Worm (Caenorhabditis elegans) whole organism, L1 larva: ENCODE results near the gene fbxb-107.

Experiments
- C04F5.9 ChIP-seq: sonication (generic microtip); optimal IDR thresholded peaks from 2 replicates; lab custom pipeline; 2016; ENCODE audit warnings: missing genetic modification characterization, missing compliant biosample characterization
- C16A3.4 ChIP-seq: fragments of 150-350 bp; optimal IDR thresholded peaks from 2 replicates; lab custom pipeline; 2014; ENCODE audit warnings: missing biosample characterization, missing genetic modification characterization
- C34B4.2 ChIP-seq: sonication (generic microtip); optimal IDR thresholded peaks from 2 replicates; lab custom pipeline; 2017; ENCODE audit warnings: mild to moderate bottlenecking, missing genetic modification characterization, missing compliant biosample characterization
- F16B12.6 ChIP-seq: fragments of 150-350 bp; optimal IDR thresholded peaks from 2 replicates; lab custom pipeline; 2014; ENCODE audit warnings: missing biosample characterization, missing genetic modification characterization
- alr-1 ChIP-seq: fragments of 200-800 bp; sonication (Bioruptor generic); optimal IDR thresholded peaks from 2 replicates; lab custom pipeline; 2018; ENCODE audit warnings: borderline replicate concordance, mild to moderate bottlenecking, missing genetic modification characterization, missing compliant biosample characterization
- ama-1 ChIP-seq: fragments of 150-350 bp; optimal IDR thresholded peaks from 2 replicates; lab custom pipeline; 2014
- blmp-1 ChIP-seq: fragments of 150-350 bp; optimal IDR thresholded peaks from 2 replicates; lab custom pipeline; 2014; ENCODE audit warnings: missing biosample characterization, missing genetic modification characterization
- ceh-63 ChIP-seq: fragments of 200-800 bp; sonication (Bioruptor generic); optimal IDR thresholded peaks from 2 replicates; lab custom pipeline; 2018; ENCODE audit warnings: mild to moderate bottlenecking, missing genetic modification characterization, missing compliant biosample characterization
- ceh-8 ChIP-seq: fragments of 200-800 bp; sonication (Bioruptor generic); optimal IDR thresholded peaks from 2 replicates; lab custom pipeline; 2018; ENCODE audit warnings: mild to moderate bottlenecking, missing genetic modification characterization, moderate library complexity, missing compliant biosample characterization
- ceh-82 ChIP-seq, 3 experiments: fragments of 150-350 bp in 1 of 3; sonication (generic microtip) in 2 of 3; optimal IDR thresholded peaks; 2 replicates each; lab custom pipeline; 2014 to 2017; ENCODE audit warnings: missing biosample characterization in 3 of 3, missing genetic modification characterization in 3 of 3
- ceh-88 ChIP-seq: fragments of 200-800 bp; sonication (Bioruptor generic); IDR thresholded peaks from 2 replicates; pipeline ENCODE4 v1.3.6; 2022; ENCODE audit warnings: missing genetic modification characterization, missing compliant biosample characterization
- ces-1 ChIP-seq: fragments of 150-350 bp; optimal IDR thresholded peaks from 2 replicates; lab custom pipeline; 2014; ENCODE audit warnings: missing biosample characterization, missing genetic modification reagents, missing genetic modification characterization
- dsc-1 ChIP-seq: sonication (generic microtip); optimal IDR thresholded peaks from 2 replicates; lab custom pipeline; 2016; ENCODE audit warnings: mild to moderate bottlenecking, missing genetic modification characterization, missing compliant biosample characterization
- efl-1 ChIP-seq, 4 experiments: fragments of 150-350 bp; optimal IDR thresholded peaks in 3 of 4; peaks in 1 of 4; 1 replicate in 1 of 4; 2 replicates in 3 of 4; lab custom pipeline; 2014; ENCODE audit warnings: missing biosample characterization in 2 of 4, missing genetic modification characterization in 2 of 4, missing genetic modification reagents in 2 of 4
- efl-3 ChIP-seq: fragments of 200-800 bp; sonication (Bioruptor generic); optimal IDR thresholded peaks from 2 replicates; lab custom pipeline; 2018; ENCODE audit warnings: mild to moderate bottlenecking, missing genetic modification characterization, missing compliant biosample characterization
- egl-27 ChIP-seq, 2 experiments: fragments of 150-350 bp in 1 of 2; sonication (generic microtip); optimal IDR thresholded peaks; 3 replicates each; lab custom pipeline; 2017 to 2018; ENCODE audit warnings: missing biosample characterization in 2 of 2, missing genetic modification characterization in 2 of 2, missing genetic modification reagents in 2 of 2
- elt-3 ChIP-seq, 6 experiments: fragments of 150-350 bp in 1 of 6; sonication (generic microtip); optimal IDR thresholded peaks; 2 replicates each; lab custom pipeline; 2017 to 2018; ENCODE audit warnings: missing biosample characterization in 6 of 6, missing genetic modification characterization in 6 of 6, inconsistent platforms in 1 of 6
- fkh-10 ChIP-seq: sonication (generic microtip); optimal IDR thresholded peaks from 2 replicates; lab custom pipeline; 2017; ENCODE audit warnings: missing biosample characterization, missing genetic modification reagents, missing genetic modification characterization
- fkh-4 ChIP-seq: sonication (generic microtip); optimal IDR thresholded peaks from 2 replicates; lab custom pipeline; 2016; ENCODE audit warnings: missing compliant biosample characterization, missing genetic modification characterization, borderline replicate concordance
- grh-1 ChIP-seq: fragments of 200-800 bp; sonication (Bioruptor generic); IDR thresholded peaks from 2 replicates; pipeline ENCODE4 v1.3.6; 2022; ENCODE audit warnings: missing genetic modification reagents, missing genetic modification characterization, missing compliant biosample characterization
- hlh-17 ChIP-seq: fragments of 200-800 bp; sonication (Bioruptor generic); optimal IDR thresholded peaks from 2 replicates; lab custom pipeline; 2018; ENCODE audit warnings: missing genetic modification characterization, mild to moderate bottlenecking, missing compliant biosample characterization, moderate library complexity, borderline replicate concordance
- hlh-4 ChIP-seq: sonication (generic microtip); optimal IDR thresholded peaks from 2 replicates; lab custom pipeline; 2016; ENCODE audit warnings: mild to moderate bottlenecking, missing genetic modification characterization, missing compliant biosample characterization
- hpl-2 ChIP-seq: fragments of 150-350 bp; optimal IDR thresholded peaks from 2 replicates; lab custom pipeline; 2014; ENCODE audit warnings: missing biosample characterization, missing genetic modification reagents, missing genetic modification characterization
- isw-1 ChIP-seq: fragments of 200-800 bp; sonication (Bioruptor generic); IDR thresholded peaks from 2 replicates; pipeline ENCODE4 v1.3.6; 2022; ENCODE audit warnings: missing genetic modification characterization, missing compliant biosample characterization
- lin-14 ChIP-seq: fragments of 200-800 bp; sonication (Bioruptor generic); optimal IDR thresholded peaks from 2 replicates; lab custom pipeline; 2018; ENCODE audit warnings: mild to moderate bottlenecking, missing genetic modification characterization, moderate library complexity, missing compliant biosample characterization
- lin-15B ChIP-seq: fragments of 150-350 bp; sonication (generic microtip); optimal IDR thresholded peaks from 3 replicates; lab custom pipeline; 2014; ENCODE audit warnings: missing biosample characterization, missing genetic modification characterization
- lin-39 ChIP-seq: fragments of 150-350 bp; optimal IDR thresholded peaks from 2 replicates; lab custom pipeline; 2014; ENCODE audit warnings: missing biosample characterization, missing genetic modification reagents, missing genetic modification characterization
- lsy-2 ChIP-seq, 2 experiments: fragments of 150-350 bp; optimal IDR thresholded peaks; 2 replicates each; lab custom pipeline; 2014; ENCODE audit warnings: missing biosample characterization in 2 of 2, missing genetic modification characterization in 2 of 2
- mef-2 ChIP-seq: fragments of 150-350 bp; optimal IDR thresholded peaks from 2 replicates; lab custom pipeline; 2014; ENCODE audit warnings: missing biosample characterization, missing genetic modification characterization
- mep-1 ChIP-seq: fragments of 150-350 bp; optimal IDR thresholded peaks from 2 replicates; lab custom pipeline; 2014; ENCODE audit warnings: missing biosample characterization, missing genetic modification characterization
- nhr-11 ChIP-seq: fragments of 150-350 bp; optimal IDR thresholded peaks from 2 replicates; lab custom pipeline; 2014; ENCODE audit warnings: missing biosample characterization, missing genetic modification characterization
- nhr-19 ChIP-seq: fragments of 200-800 bp; sonication (Bioruptor generic); conservative IDR thresholded peaks from 2 replicates; pipeline ENCODE4 v1.3.6; 2022; ENCODE audit warnings: missing genetic modification characterization, missing compliant biosample characterization
- nhr-237 ChIP-seq: fragments of 150-350 bp; optimal IDR thresholded peaks from 2 replicates; lab custom pipeline; 2014; ENCODE audit warnings: missing biosample characterization, missing genetic modification characterization
- nhr-28 ChIP-seq: fragments of 150-350 bp; optimal IDR thresholded peaks from 2 replicates; lab custom pipeline; 2014; ENCODE audit warnings: missing biosample characterization, missing genetic modification characterization
- nhr-47 ChIP-seq: sonication (generic microtip); optimal IDR thresholded peaks from 2 replicates; lab custom pipeline; 2016; ENCODE audit warnings: mild to moderate bottlenecking, missing genetic modification characterization, moderate library complexity, missing compliant biosample characterization
- nhr-71 ChIP-seq: sonication (generic microtip); optimal IDR thresholded peaks from 2 replicates; lab custom pipeline; 2016; ENCODE audit warnings: mild to moderate bottlenecking, missing genetic modification characterization, moderate library complexity, missing compliant biosample characterization
- nhr-76 ChIP-seq: sonication (generic microtip); optimal IDR thresholded peaks from 2 replicates; lab custom pipeline; 2017; ENCODE audit warnings: missing biosample characterization, missing genetic modification characterization
- nhr-84 ChIP-seq: sonication (generic microtip); optimal IDR thresholded peaks from 2 replicates; lab custom pipeline; 2017; ENCODE audit warnings: missing biosample characterization, missing genetic modification characterization
- nhr-85 ChIP-seq: sonication (generic microtip); peaks from one replicate; lab custom pipeline; 2016; ENCODE audit warnings: missing genetic modification characterization, inconsistent platforms, missing compliant biosample characterization
- pqm-1 ChIP-seq: sonication (generic microtip); optimal IDR thresholded peaks from 3 replicates; lab custom pipeline; 2017; ENCODE audit warnings: missing biosample characterization, missing genetic modification characterization
- snpc-4 ChIP-seq: fragments of 150-350 bp; optimal IDR thresholded peaks from 2 replicates; lab custom pipeline; 2014; ENCODE audit warnings: missing biosample characterization, missing genetic modification characterization
- sptf-1 ChIP-seq: fragments of 150-350 bp; optimal IDR thresholded peaks from 2 replicates; lab custom pipeline; 2014; ENCODE audit warnings: missing biosample characterization, missing genetic modification characterization
- tlp-1 ChIP-seq: fragments of 150-350 bp; optimal IDR thresholded peaks from 2 replicates; lab custom pipeline; 2014; ENCODE audit warnings: missing biosample characterization, missing genetic modification characterization
- unc-62 ChIP-seq: fragments of 150-350 bp; optimal IDR thresholded peaks from 2 replicates; lab custom pipeline; 2014; ENCODE audit warnings: missing biosample characterization, missing genetic modification reagents, missing genetic modification characterization
- unc-86 ChIP-seq: sonication (generic microtip); optimal IDR thresholded peaks from 2 replicates; lab custom pipeline; 2016; ENCODE audit warnings: missing genetic modification characterization, missing compliant biosample characterization
- unc-98 ChIP-seq: fragments of 200-800 bp; sonication (Bioruptor generic); IDR thresholded peaks from 2 replicates; pipeline ENCODE4 v1.3.6; 2022; ENCODE audit warnings: missing genetic modification characterization, missing compliant biosample characterization
- zip-4 ChIP-seq: fragments of 200-800 bp; sonication (Bioruptor generic); optimal IDR thresholded peaks from 2 replicates; lab custom pipeline; 2018; ENCODE audit warnings: mild to moderate bottlenecking, missing genetic modification characterization, moderate library complexity, missing compliant biosample characterization
- ztf-11 ChIP-seq, 2 experiments: sonication (generic microtip); optimal IDR thresholded peaks; 2 replicates each; lab custom pipeline; 2016 to 2017; ENCODE audit warnings: missing genetic modification characterization in 2 of 2, missing biosample characterization in 1 of 2, missing compliant biosample characterization in 1 of 2
- ztf-4 ChIP-seq: fragments of 150-350 bp; optimal IDR thresholded peaks from 2 replicates; lab custom pipeline; 2014; ENCODE audit warnings: missing biosample characterization, missing genetic modification characterization

Gene fbxb-107

DNA sequence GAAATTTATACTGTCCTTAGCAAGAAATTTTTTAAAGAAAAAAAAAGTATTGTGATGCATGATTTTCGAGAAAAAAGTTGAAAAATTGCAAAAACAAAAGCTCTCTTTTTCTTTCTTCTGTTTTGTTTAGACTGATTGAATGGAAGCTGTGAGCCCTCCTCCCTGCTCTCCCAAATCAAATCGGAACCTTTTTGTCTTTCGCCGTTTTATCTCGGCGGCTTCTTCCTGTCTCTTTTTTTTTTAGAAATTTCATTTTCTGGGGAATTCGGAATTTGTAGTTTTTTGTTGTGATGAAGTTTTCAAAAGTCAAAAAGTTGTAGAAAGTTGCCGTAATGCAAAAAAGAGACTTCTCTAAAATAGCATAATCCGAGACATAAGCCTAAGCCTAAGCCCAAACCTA lies 27.9 kb upstream of the fbxb-107 start:
- TF ChIP-seq fkh-10 (GFP tag; lab: Kevin White, UChicago) (peak; percentile 63), isw-1 (no peak), lin-14 (peak; percentile 34)

DNA sequence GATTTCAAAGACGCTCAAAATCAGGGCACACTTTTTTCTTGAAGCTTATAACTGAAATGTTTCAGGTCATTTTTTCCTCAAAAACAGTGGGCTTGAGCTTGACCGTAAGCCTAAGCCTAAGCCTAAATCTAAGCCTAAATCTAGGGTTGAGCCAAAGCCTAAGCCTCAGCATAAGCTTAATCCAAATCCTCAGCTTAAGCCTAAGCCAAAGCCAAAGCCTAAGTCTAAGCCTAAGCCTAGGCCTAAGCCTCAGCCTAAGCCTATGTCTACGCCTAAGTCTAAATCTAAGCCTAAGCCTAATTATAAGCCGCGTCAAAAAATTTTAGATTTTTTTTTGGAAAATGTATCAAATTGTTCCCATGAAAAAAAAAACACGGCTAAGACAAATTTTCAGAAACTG lies 24.3 kb upstream of the fbxb-107 start:
- no peak for TF ChIP-seq elt-3 (tag; optimal IDR thresholded peaks at IDR 0.05; lab: Kevin White, UChicago)
- TF ChIP-seq ztf-11 (tag; optimal IDR thresholded peaks at IDR 0.05; lab: Kevin White, UChicago): no peak
- no peak for TF ChIP-seq alr-1 (tag; lab: Kevin White, UChicago)
- TF ChIP-seq ces-1 (GFP tag; lab: Kevin White, UChicago): no peak
- TF ChIP-seq hlh-17 (GFP tag; lab: Kevin White, UChicago): no peak
- TF ChIP-seq C04F5.9 (tag; lab: Kevin White, UChicago): no peak
- no peak for TF ChIP-seq efl-3
- no peak for TF ChIP-seq nhr-47
- TF ChIP-seq ceh-82 (tag; optimal IDR thresholded peaks at IDR 0.05; lab: Kevin White, UChicago): no peak
- no peak for TF ChIP-seq nhr-11 (tag; lab: Kevin White, UChicago)
- no peak for TF ChIP-seq nhr-76 (tag; lab: Kevin White, UChicago)
- no peak for TF ChIP-seq tlp-1
- no peak for TF ChIP-seq nhr-85 (tag; lab: Kevin White, UChicago)
- TF ChIP-seq F16B12.6: no peak
- TF ChIP-seq nhr-84 (tag; lab: Kevin White, UChicago): no peak
- no peak for TF ChIP-seq blmp-1

DNA sequence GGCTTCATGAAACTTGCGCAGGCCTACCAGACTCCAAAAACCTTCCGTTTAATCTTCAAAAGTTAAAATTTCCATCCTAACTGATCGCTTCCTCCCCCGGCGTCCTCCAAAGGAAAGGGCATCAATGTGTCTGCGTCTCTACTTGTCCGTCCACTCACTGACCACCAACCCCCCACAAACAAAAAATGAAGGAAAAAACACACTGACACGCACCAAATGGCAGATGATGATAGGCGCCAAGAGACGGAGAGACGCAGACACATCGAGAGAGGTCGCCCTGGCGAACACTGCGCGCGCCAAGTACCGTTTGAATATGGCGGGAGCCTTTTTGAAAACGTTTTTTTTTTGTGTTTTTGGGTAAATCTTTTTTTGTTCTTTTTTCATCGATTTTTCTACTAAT lies 23.8 kb upstream of the fbxb-107 start:
- TF ChIP-seq nhr-84 (tag; lab: Kevin White, UChicago) (no peak), grh-1 (GFP tag; lab: Robert Waterston, UW) (no peak), F16B12.6 (no peak), isw-1 (no peak), fkh-4 (tag; lab: Kevin White, UChicago) (no peak), ces-1 (GFP tag; lab: Kevin White, UChicago) (no peak), snpc-4 (no peak), blmp-1 (no peak), dsc-1 (no peak), efl-1 (optimal IDR thresholded peaks at IDR 0.05; lab: Kevin White, UChicago) (peak; percentile 40 to 44), efl-1 (GFP tag; optimal IDR thresholded peaks at IDR 0.05 in 1 of 2; lab: Kevin White, UChicago) (peak; percentile 0 to 93), nhr-28 (tag; lab: Kevin White, UChicago) (no peak), lin-39 (tag; lab: Kevin White, UChicago) (no peak), ama-1 (no peak), elt-3 (tag; optimal IDR thresholded peaks at IDR 0.05; lab: Kevin White, UChicago) (no peak), zip-4 (GFP tag; lab: Kevin White, UChicago) (no peak), C34B4.2 (no peak), nhr-71 (tag; lab: Kevin White, UChicago) (peak; percentile 44), ztf-4 (tag; lab: Kevin White, UChicago) (no peak), alr-1 (tag; lab: Kevin White, UChicago) (no peak), nhr-76 (tag; lab: Kevin White, UChicago) (no peak), mef-2 (tag; lab: Kevin White, UChicago) (no peak), hlh-4 (tag; lab: Kevin White, UChicago) (no peak), lsy-2 (tag; optimal IDR thresholded peaks at IDR 0.05; lab: Kevin White, UChicago) (peak in 1 of 2 experiments; percentile 38), ceh-88 (GFP tag; lab: Robert Waterston, UW) (no peak), C16A3.4 (tag; lab: Kevin White, UChicago) (no peak), egl-27 (tag; optimal IDR thresholded peaks at IDR 0.05; lab: Kevin White, UChicago) (no peak), nhr-19 (GFP tag; lab: Robert Waterston, UW) (no peak), hpl-2 (GFP tag; lab: Kevin White, UChicago) (no peak), unc-98 (GFP tag; lab: Robert Waterston, UW) (no peak), unc-86 (tag; lab: Kevin White, UChicago) (no peak), ceh-82 (tag; optimal IDR thresholded peaks at IDR 0.05; lab: Kevin White, UChicago) (peak in 1 of 3 experiments; percentile 61), unc-62 (GFP tag; lab: Kevin White, UChicago) (no peak), ceh-63 (GFP tag; lab: Kevin White, UChicago) (no peak), ceh-8 (no peak), mep-1 (tag; lab: Kevin White, UChicago) (peak; percentile 22), nhr-237 (no peak), pqm-1 (tag; lab: Kevin White, UChicago) (no peak), lin-15B (tag; lab: Kevin White, UChicago) (no peak), lin-14 (peak; percentile 88), nhr-47 (peak; percentile 19), sptf-1 (tag; lab: Kevin White, UChicago) (no peak)
